Fruit fly (Drosophila melanogaster): ENCODE measurements around the gene CtIP.

The CtIP gene

DNA sequence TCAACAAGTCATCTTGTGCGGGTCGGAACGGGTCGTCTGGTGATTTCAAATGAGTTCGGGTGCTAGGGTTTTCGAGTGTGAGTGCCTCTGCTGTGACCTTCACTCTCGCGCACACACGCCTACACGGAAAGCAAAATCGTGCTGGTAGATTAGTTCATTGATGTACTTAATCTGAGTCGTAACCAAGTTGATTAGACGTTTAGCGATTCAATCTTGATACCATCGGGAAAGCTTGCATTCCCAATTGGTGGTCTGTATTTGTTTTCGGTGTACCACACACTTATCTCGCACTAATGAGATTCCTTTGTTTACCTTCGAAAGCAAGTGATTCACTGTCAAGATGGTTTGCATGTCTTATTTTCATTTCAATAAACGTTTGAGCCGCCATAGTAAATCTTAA lies 47.1 kb upstream of the CtIP start (continued):
- no peak for TF ChIP-seq NC2α (GFP tag; optimal IDR thresholded peaks at IDR 0.05)
- TF ChIP-seq gro (GFP tag; optimal IDR thresholded peaks at IDR 0.05) = peak; percentile 73
- peak; percentile 22 for TF ChIP-seq CG3281 (GFP tag; optimal IDR thresholded peaks at IDR 0.05)
- no peak for TF ChIP-seq CG33213 (GFP tag; optimal IDR thresholded peaks at IDR 0.05)
- TF ChIP-seq ttk (GFP tag; IDR thresholded peaks at IDR 0.05) = 0 out of 2 replicates have a peak, but pooled peaks have one; percentile 16
- TF ChIP-seq CG7556 (GFP tag; optimal IDR thresholded peaks at IDR 0.05) = peak; percentile 4
- TF ChIP-seq CG6813 (GFP tag; optimal IDR thresholded peaks at IDR 0.05) = peak; percentile 10
- peak; percentile 20 to 60 for TF ChIP-seq dpn (GFP tag; optimal IDR thresholded peaks at IDR 0.05)
- peak; percentile 40 for TF ChIP-seq mam (GFP tag; optimal IDR thresholded peaks at IDR 0.05)
- TF ChIP-seq jigr1 (GFP tag; IDR thresholded peaks at IDR 0.05) = no peak
- peak; percentile 20 for TF ChIP-seq CG13624 (GFP tag; optimal IDR thresholded peaks at IDR 0.05)
- peak; percentile 37; the same call in 1 of the 2 replicates for TF ChIP-seq CG6689 (GFP tag; IDR thresholded peaks at IDR 0.05)
- TF ChIP-seq CG15479 (GFP tag; optimal IDR thresholded peaks at IDR 0.05) = peak; percentile 26
- peak; percentile 17 for TF ChIP-seq Deaf1 (tag; optimal IDR thresholded peaks at IDR 0.05)
- peak; percentile 22; the same call in 1 of the 2 replicates for TF ChIP-seq E2f2 (GFP tag; IDR thresholded peaks at IDR 0.05)
- no peak for TF ChIP-seq dm (GFP tag; optimal IDR thresholded peaks at IDR 0.05)
- peak; percentile 21 for TF ChIP-seq CoRest (tag; optimal IDR thresholded peaks at IDR 0.05)
- TF ChIP-seq shn (GFP tag; optimal IDR thresholded peaks at IDR 0.05) = peak; percentile 32
- no peak for TF ChIP-seq CG6175 (GFP tag; IDR thresholded peaks at IDR 0.05)
- TF ChIP-seq CG12659 (GFP tag; optimal IDR thresholded peaks at IDR 0.05) = peak; percentile 22
- peak; percentile 6 for TF ChIP-seq NC2β (GFP tag; optimal IDR thresholded peaks at IDR 0.05)
- peak; percentile 18 for TF ChIP-seq chn (GFP tag; optimal IDR thresholded peaks at IDR 0.05)
- TF ChIP-seq CG18619 (GFP tag; optimal IDR thresholded peaks at IDR 0.05) = no peak
- TF ChIP-seq dmrt99B (tag; optimal IDR thresholded peaks at IDR 0.05) = peak; percentile 38
- TF ChIP-seq bcd (GFP tag; optimal IDR thresholded peaks at IDR 0.05) = peak; percentile 10
- TF ChIP-seq sens (GFP tag) = peak; percentile 52
- peak; percentile 20 for TF ChIP-seq CG12391 (tag; optimal IDR thresholded peaks at IDR 0.05)
- TF ChIP-seq Med (GFP tag) = peak; percentile 92
- no peak for TF ChIP-seq fd64A (GFP tag; optimal IDR thresholded peaks at IDR 0.05)
- TF ChIP-seq Tbp (GFP tag; optimal IDR thresholded peaks at IDR 0.05) = no peak
- TF ChIP-seq tup (GFP tag; optimal IDR thresholded peaks at IDR 0.05) = no peak
- peak; percentile 63 for TF ChIP-seq row (GFP tag; IDR thresholded peaks at IDR 0.05)
- no peak for TF ChIP-seq nerfin-2 (GFP tag; IDR thresholded peaks at IDR 0.05; ENCODE audit: partially characterized antibody)
- peak in 1 of 2 experiments; percentile 0 for TF ChIP-seq bsh (GFP tag; optimal IDR thresholded peaks at IDR 0.05)
- peak; percentile 57 for TF ChIP-seq her (GFP tag; optimal IDR thresholded peaks at IDR 0.05)
- TF ChIP-seq Xbp1 (GFP tag; optimal IDR thresholded peaks at IDR 0.05) = peak; percentile 35
- no peak for TF ChIP-seq CG9876 (GFP tag; optimal IDR thresholded peaks at IDR 0.05)
- TF ChIP-seq vfl (GFP tag; optimal IDR thresholded peaks at IDR 0.05) = no peak
- peak; percentile 50 for TF ChIP-seq H2.0 (GFP tag; IDR thresholded peaks at IDR 0.05)
- peak; percentile 58 for TF ChIP-seq GATAe (GFP tag; conservative IDR thresholded peaks at IDR 0.05)
- peak; percentile 36 for TF ChIP-seq org-1 (GFP tag; optimal IDR thresholded peaks at IDR 0.05)
- peak; percentile 30; the same call in 1 of the 2 replicates for TF ChIP-seq seq (GFP tag; IDR thresholded peaks at IDR 0.05)
- peak; percentile 57 for TF ChIP-seq Xrp1 (GFP tag; IDR thresholded peaks at IDR 0.05)
- TF ChIP-seq wor (GFP tag; IDR thresholded peaks at IDR 0.05) = no peak
- TF ChIP-seq Stat92E (GFP tag; optimal IDR thresholded peaks at IDR 0.05) = no peak
- TF ChIP-seq CG34376 (GFP tag; optimal IDR thresholded peaks at IDR 0.05) = peak; percentile 86
- no peak for TF ChIP-seq Trl (optimal IDR thresholded peaks at IDR 0.05)
- peak; percentile 31 for TF ChIP-seq Trl (GFP tag; optimal IDR thresholded peaks at IDR 0.05)
- no peak for TF ChIP-seq odd (GFP tag; optimal IDR thresholded peaks at IDR 0.05)
- peak; percentile 1 for TF ChIP-seq CG5245 (GFP tag; optimal IDR thresholded peaks at IDR 0.05)
- peak; percentile 37 for TF ChIP-seq BtbVII (GFP tag; optimal IDR thresholded peaks at IDR 0.05)
- TF ChIP-seq CTCF (GFP tag; optimal IDR thresholded peaks at IDR 0.05) = no peak
